Worm (Caenorhabditis elegans): ENCODE results near the gene cyp-32A1.

Gene cyp-32A1

DNA sequence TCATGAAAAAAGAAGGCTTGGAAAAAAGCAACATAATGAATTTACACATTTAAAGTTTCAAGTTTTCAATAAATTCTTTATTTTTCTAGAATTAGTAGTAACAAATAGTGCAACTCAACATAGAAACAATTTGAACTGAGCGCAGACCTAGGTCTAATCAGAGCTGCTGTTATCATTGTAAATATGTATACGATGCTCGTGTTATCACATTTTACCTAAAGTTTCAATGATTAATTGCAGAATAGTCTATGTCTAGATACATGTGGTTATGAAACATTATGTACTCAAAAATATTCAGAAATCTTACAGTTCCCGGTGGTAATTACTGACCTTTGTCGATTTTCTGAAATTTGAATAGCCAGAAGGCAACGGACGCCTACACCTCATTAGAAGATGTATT lies 25.6 kb upstream of the cyp-32A1 start:
- TF ChIP-seq pes-1 (GFP tag; IDR thresholded peaks at IDR 0.05) (no peak), tbx-37 (GFP tag; conservative IDR thresholded peaks at IDR 0.05) (no peak), F13C5.2 (tag; optimal IDR thresholded peaks at IDR 0.05) (no peak), tra-4 (tag; optimal IDR thresholded peaks at IDR 0.05) (no peak), aly-1 (tag; optimal IDR thresholded peaks at IDR 0.05) (no peak), ama-1 (optimal IDR thresholded peaks at IDR 0.05) (no peak), tbx-11 (GFP tag; IDR thresholded peaks at IDR 0.05) (no peak), flt-1 (GFP tag; IDR thresholded peaks at IDR 0.05) (no peak)

DNA sequence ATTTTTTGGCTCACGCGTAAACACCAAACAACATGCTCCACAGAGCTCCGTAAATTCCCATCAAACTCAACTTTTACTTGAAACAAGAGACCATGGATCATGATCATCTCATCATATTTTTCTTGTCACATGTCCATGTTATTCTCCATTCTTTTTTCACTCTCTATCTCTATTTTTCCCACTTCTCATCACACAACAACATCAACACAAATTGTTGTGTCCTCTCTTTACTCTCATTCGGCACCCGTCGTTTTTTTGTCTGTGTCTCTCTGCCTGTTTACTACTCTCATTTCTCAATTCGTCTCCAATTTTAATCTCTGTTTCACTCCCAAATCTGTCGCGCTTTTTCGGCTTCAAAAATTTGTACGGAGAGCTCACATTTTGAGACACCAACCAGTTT lies 22.3 kb upstream of the cyp-32A1 start:
- TF ChIP-seq pes-1 (GFP tag; IDR thresholded peaks at IDR 0.05) (no peak), ceh-36 (tag; optimal IDR thresholded peaks at IDR 0.05) (no peak), flt-1 (GFP tag; IDR thresholded peaks at IDR 0.05) (no peak), scrt-1 (GFP tag; IDR thresholded peaks at IDR 0.05) (no peak), ceh-13 (GFP tag; optimal IDR thresholded peaks at IDR 0.05) (no peak), hnd-1 (tag; optimal IDR thresholded peaks at IDR 0.05) (no peak), tbx-11 (GFP tag; IDR thresholded peaks at IDR 0.05) (no peak), aly-1 (tag; optimal IDR thresholded peaks at IDR 0.05) (no peak), hmg-4 (GFP tag; optimal IDR thresholded peaks at IDR 0.05) (no peak), ama-1 (optimal IDR thresholded peaks at IDR 0.05) (no peak), B0310.2 (tag; optimal IDR thresholded peaks at IDR 0.05) (no peak), ets-7 (tag; optimal IDR thresholded peaks at IDR 0.05) (no peak), sea-1 (GFP tag; conservative IDR thresholded peaks at IDR 0.05) (no peak), tbx-37 (GFP tag; conservative IDR thresholded peaks at IDR 0.05) (no peak), F13C5.2 (tag; optimal IDR thresholded peaks at IDR 0.05) (no peak), tra-4 (tag; optimal IDR thresholded peaks at IDR 0.05) (no peak), hmbx-1 (tag; optimal IDR thresholded peaks at IDR 0.05) (no peak)

DNA sequence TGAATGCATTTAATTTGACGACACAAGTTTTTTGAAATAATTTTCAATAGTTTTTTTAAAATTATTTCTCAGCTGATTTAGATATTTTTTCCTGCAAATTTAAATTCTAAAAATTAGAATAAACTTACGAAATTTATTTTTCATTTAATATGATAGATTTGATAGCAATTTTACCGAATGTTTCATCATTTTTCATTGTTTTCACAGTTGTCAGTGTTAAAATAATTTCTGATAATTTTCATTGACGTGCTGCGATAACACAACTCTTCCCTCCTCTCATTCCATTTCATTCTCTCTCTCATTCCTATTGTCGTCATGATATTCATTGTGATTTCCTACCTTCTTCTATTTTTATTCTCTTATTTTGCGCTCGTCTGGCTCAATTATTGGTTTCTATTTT lies 21.4 kb upstream of the cyp-32A1 start, which contains the start of gene hint-3:
Gene hint-3 (plus strand): TSS at position 301 of the 400 bp plus-strand sequence.
- TF ChIP-seq ceh-13 (GFP tag; optimal IDR thresholded peaks at IDR 0.05) (no peak), scrt-1 (GFP tag; IDR thresholded peaks at IDR 0.05) (no peak), ets-7 (tag; optimal IDR thresholded peaks at IDR 0.05) (no peak), F13C5.2 (tag; optimal IDR thresholded peaks at IDR 0.05) (no peak), B0310.2 (tag; optimal IDR thresholded peaks at IDR 0.05) (no peak), tbx-11 (GFP tag; IDR thresholded peaks at IDR 0.05) (no peak), sea-1 (GFP tag; conservative IDR thresholded peaks at IDR 0.05) (no peak), pes-1 (GFP tag; IDR thresholded peaks at IDR 0.05) (no peak), ama-1 (optimal IDR thresholded peaks at IDR 0.05) (no peak), tra-4 (tag; optimal IDR thresholded peaks at IDR 0.05) (no peak), hnd-1 (tag; optimal IDR thresholded peaks at IDR 0.05) (no peak), flt-1 (GFP tag; IDR thresholded peaks at IDR 0.05) (no peak), hmg-4 (GFP tag; optimal IDR thresholded peaks at IDR 0.05) (no peak), hmbx-1 (tag; optimal IDR thresholded peaks at IDR 0.05) (no peak), ceh-36 (tag; optimal IDR thresholded peaks at IDR 0.05) (no peak), tbx-37 (GFP tag; conservative IDR thresholded peaks at IDR 0.05) (no peak), aly-1 (tag; optimal IDR thresholded peaks at IDR 0.05) (no peak)

DNA sequence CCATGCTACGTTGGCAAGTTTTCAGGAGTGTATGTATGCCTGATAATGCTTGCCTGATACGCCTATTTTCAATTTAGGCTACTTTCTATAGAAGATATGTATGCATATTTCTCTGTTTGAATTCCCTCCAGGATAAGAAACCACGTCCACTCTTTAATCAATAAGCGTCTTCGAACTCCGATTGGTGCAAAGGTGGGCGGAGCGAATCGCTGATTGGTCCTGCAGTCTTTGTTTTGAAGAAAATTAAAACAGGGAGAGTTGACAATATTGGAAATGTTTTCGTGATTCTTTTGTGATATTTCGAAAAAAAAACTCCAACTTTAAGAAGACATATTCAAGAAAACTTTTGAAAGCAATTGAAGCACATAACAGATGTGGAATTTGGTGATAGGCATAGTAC lies 19.7 kb upstream of the cyp-32A1 start:
- TF ChIP-seq F13C5.2 (tag; optimal IDR thresholded peaks at IDR 0.05) (no peak), sea-1 (GFP tag; conservative IDR thresholded peaks at IDR 0.05) (no peak), flt-1 (GFP tag; IDR thresholded peaks at IDR 0.05) (no peak), hmg-4 (GFP tag; optimal IDR thresholded peaks at IDR 0.05) (no peak)

DNA sequence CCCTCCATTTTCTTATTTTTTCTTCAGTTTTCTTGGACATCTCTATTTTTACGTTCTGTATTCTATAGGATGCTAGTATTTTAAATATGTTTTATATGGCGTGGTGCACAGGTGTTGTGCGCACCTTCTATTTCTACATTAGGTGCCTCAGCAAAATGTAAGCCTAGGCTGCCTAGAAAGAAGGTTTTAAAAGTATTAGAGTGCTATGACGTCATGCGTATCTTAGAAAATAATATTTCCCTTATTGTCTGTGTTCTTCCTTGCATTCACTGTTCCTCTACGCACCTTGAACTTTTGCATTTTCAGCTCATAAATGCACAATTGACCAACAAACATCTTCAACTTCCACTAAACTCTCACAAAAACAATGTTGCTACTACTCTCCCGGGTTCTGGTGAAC lies 10.7 kb upstream of the cyp-32A1 start, which contains the start of gene frpr-3:
Gene frpr-3 (plus strand): TSS at position 301 of the 400 bp plus-strand sequence.
- TF ChIP-seq F13C5.2 (tag; optimal IDR thresholded peaks at IDR 0.05) (no peak), ceh-36 (tag; optimal IDR thresholded peaks at IDR 0.05) (no peak), hnd-1 (tag; optimal IDR thresholded peaks at IDR 0.05) (no peak), scrt-1 (GFP tag; IDR thresholded peaks at IDR 0.05) (no peak), aly-1 (tag; optimal IDR thresholded peaks at IDR 0.05) (no peak), flt-1 (GFP tag; IDR thresholded peaks at IDR 0.05) (no peak), tbx-11 (GFP tag; IDR thresholded peaks at IDR 0.05) (no peak), pes-1 (GFP tag; IDR thresholded peaks at IDR 0.05) (no peak), sea-1 (GFP tag; conservative IDR thresholded peaks at IDR 0.05) (no peak), tra-4 (tag; optimal IDR thresholded peaks at IDR 0.05) (no peak), hmg-4 (GFP tag; optimal IDR thresholded peaks at IDR 0.05) (no peak), hmbx-1 (tag; optimal IDR thresholded peaks at IDR 0.05) (no peak), B0310.2 (tag; optimal IDR thresholded peaks at IDR 0.05) (no peak), ceh-13 (GFP tag; optimal IDR thresholded peaks at IDR 0.05) (no peak), ets-7 (tag; optimal IDR thresholded peaks at IDR 0.05) (no peak), ama-1 (optimal IDR thresholded peaks at IDR 0.05) (no peak), tbx-37 (GFP tag; conservative IDR thresholded peaks at IDR 0.05) (no peak)

DNA sequence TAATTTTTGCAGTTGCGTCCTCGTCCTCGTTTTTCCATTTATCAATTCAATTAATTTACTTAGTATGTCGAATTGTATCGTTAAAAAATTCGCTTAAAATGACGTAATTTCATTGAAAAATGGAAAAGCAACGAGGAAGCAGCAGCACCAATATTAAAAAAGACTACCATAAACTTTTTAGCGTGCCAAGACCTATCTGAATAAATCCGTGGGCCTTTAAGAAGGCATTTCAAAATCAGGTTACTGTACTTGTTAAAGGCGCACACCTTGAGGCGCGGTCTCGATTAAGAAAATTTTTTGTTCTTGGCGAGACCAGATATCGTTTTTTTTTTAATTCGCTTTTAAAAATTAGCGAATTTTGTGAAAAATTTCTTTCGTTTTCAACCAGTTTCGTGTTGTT lies 8.0 kb upstream of the cyp-32A1 start:
- TF ChIP-seq pes-1 (GFP tag; IDR thresholded peaks at IDR 0.05) (no peak), ama-1 (optimal IDR thresholded peaks at IDR 0.05) (no peak), ceh-36 (tag; optimal IDR thresholded peaks at IDR 0.05) (no peak), ets-7 (tag; optimal IDR thresholded peaks at IDR 0.05) (no peak), B0310.2 (tag; optimal IDR thresholded peaks at IDR 0.05) (no peak), tra-4 (tag; optimal IDR thresholded peaks at IDR 0.05) (no peak), tbx-37 (GFP tag; conservative IDR thresholded peaks at IDR 0.05) (no peak), scrt-1 (GFP tag; IDR thresholded peaks at IDR 0.05) (no peak), aly-1 (tag; optimal IDR thresholded peaks at IDR 0.05) (no peak), F13C5.2 (tag; optimal IDR thresholded peaks at IDR 0.05) (no peak), hmg-4 (GFP tag; optimal IDR thresholded peaks at IDR 0.05) (no peak)

DNA sequence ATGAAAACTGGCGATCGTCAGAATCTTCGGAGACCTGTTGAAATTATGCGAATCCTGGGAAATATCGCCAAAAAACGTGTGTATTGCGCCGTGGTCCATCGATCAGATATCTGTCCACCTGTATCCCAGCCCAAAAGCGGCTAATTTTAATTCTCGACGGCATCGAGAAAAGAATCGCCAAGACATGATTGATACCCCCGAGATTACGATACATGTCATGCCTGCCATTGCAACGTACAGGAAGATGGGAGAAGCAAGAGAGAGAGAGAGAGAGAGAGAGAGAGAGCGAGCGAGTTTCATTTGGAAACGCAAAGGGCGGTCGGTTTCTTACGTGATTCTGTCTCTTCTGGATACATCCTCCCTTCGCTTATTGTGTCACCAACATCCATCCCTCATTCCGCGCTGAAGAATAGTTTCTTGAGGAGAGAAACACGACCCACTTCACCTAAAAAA lies 7.4 kb upstream of the cyp-32A1 start, which contains the start of gene grl-10:
Gene grl-10 (plus strand): TSS at position 403 of the 453 bp plus-strand sequence.
- TF ChIP-seq ama-1 (optimal IDR thresholded peaks at IDR 0.05) (no peak), aly-1 (tag; optimal IDR thresholded peaks at IDR 0.05) (no peak), B0310.2 (tag; optimal IDR thresholded peaks at IDR 0.05) (no peak), flt-1 (GFP tag; IDR thresholded peaks at IDR 0.05) (no peak), ceh-13 (GFP tag; optimal IDR thresholded peaks at IDR 0.05) (no peak), pes-1 (GFP tag; IDR thresholded peaks at IDR 0.05) (no peak), ceh-36 (tag; optimal IDR thresholded peaks at IDR 0.05) (no peak), ets-7 (tag; optimal IDR thresholded peaks at IDR 0.05) (no peak), tbx-37 (GFP tag; conservative IDR thresholded peaks at IDR 0.05) (no peak), hmbx-1 (tag; optimal IDR thresholded peaks at IDR 0.05) (no peak)
